Worm (Caenorhabditis elegans): Measurements from ENCODE around the gene npl-4.1.

ce11 chrII:5585788-5586187 lies 45.4 kb upstream of the npl-4.1 start, which contains the start of gene lys-8:
- no peak for TF ChIP-seq M03D4.4 (tag; optimal IDR thresholded peaks at IDR 0.05)
- TF ChIP-seq nhr-76 (tag; optimal IDR thresholded peaks at IDR 0.05), result no peak
- no peak for TF ChIP-seq ceh-83 (GFP tag; optimal IDR thresholded peaks at IDR 0.05)
- no peak for TF ChIP-seq drap-1 (GFP tag; optimal IDR thresholded peaks at IDR 0.05)
- no peak for TF ChIP-seq nhr-28 (tag; optimal IDR thresholded peaks at IDR 0.05)
- TF ChIP-seq unc-62 (GFP tag; optimal IDR thresholded peaks at IDR 0.05), result no peak
- no peak for TF ChIP-seq ces-1 (GFP tag; optimal IDR thresholded peaks at IDR 0.05)
- TF ChIP-seq nhr-237 (tag; optimal IDR thresholded peaks at IDR 0.05), result no peak
- no peak for TF ChIP-seq unc-39 (tag; optimal IDR thresholded peaks at IDR 0.05)
- TF ChIP-seq lsy-2 (tag; optimal IDR thresholded peaks at IDR 0.05), result no peak
- TF ChIP-seq snpc-4 (tag; optimal IDR thresholded peaks at IDR 0.05), result no peak
